Fruit fly (Drosophila melanogaster) whole organism, embryonic: ENCODE data around the gene CG43078.

Experiments used
- Bgb ChIP-seq: fragments of 200-800 bp; sonication (Bioruptor generic); IDR thresholded peaks from 2 replicates; pipeline ENCODE4 v1.3.6; 2022; ENCODE audit warnings: missing biosample characterization, missing genetic modification characterization; ENCODE audit not compliant: partially characterized antibody
- CG12104 ChIP-seq: fragments of 200-800 bp; sonication (Bioruptor generic); optimal IDR thresholded peaks from 3 replicates; lab custom pipeline; 2016; ENCODE audit warnings: missing biosample characterization, missing genetic modification characterization
- CG12659 ChIP-seq: fragments of 200-800 bp; sonication (Bioruptor generic); optimal IDR thresholded peaks from 3 replicates; lab custom pipeline; 2017; ENCODE audit warnings: mild to moderate bottlenecking, missing biosample characterization, missing genetic modification reagents, missing genetic modification characterization
- CG13894 ChIP-seq: fragments of 200-800 bp; sonication (Bioruptor generic); optimal IDR thresholded peaks from 3 replicates; lab custom pipeline; 2018; ENCODE audit warnings: missing biosample characterization, mild to moderate bottlenecking, missing genetic modification characterization, moderate library complexity
- CG14050 ChIP-seq: fragments of 200-800 bp; sonication (Bioruptor generic); IDR thresholded peaks from 3 replicates; pipeline ENCODE4 v1.3.6; 2022; ENCODE audit warnings: missing biosample characterization, missing genetic modification characterization
- CG15073 ChIP-seq: fragments of 200-800 bp; sonication (Bioruptor generic); optimal IDR thresholded peaks from 2 replicates; lab custom pipeline; 2016; ENCODE audit warnings: missing biosample characterization, missing genetic modification characterization
- CG1647 ChIP-seq: fragments of 200-800 bp; sonication (Bioruptor generic); optimal IDR thresholded peaks from 3 replicates; lab custom pipeline; 2016; ENCODE audit warnings: missing biosample characterization, missing genetic modification characterization
- CG17612 ChIP-seq: fragments of 200-800 bp; sonication (Bioruptor generic); IDR thresholded peaks from 2 replicates; pipeline ENCODE4 v1.3.6; 2022; ENCODE audit warnings: missing biosample characterization, missing genetic modification characterization
- CG2199 ChIP-seq: fragments of 200-800 bp; sonication (Bioruptor generic); IDR thresholded peaks from 3 replicates; pipeline ENCODE4 v1.3.6; 2022; ENCODE audit warnings: missing biosample characterization, missing genetic modification characterization
- CG34376 ChIP-seq: fragments of 200-800 bp; sonication (Bioruptor generic); optimal IDR thresholded peaks from 2 replicates; lab custom pipeline; 2018; ENCODE audit warnings: missing biosample characterization, mild to moderate bottlenecking, missing genetic modification characterization
- CG3995 ChIP-seq: fragments of 200-800 bp; sonication (Bioruptor generic); optimal IDR thresholded peaks from 3 replicates; lab custom pipeline; 2016; ENCODE audit warnings: missing biosample characterization, missing genetic modification characterization
- CG4328 ChIP-seq: fragments of 200-800 bp; sonication (Bioruptor generic); optimal IDR thresholded peaks from 3 replicates; lab custom pipeline; 2017; ENCODE audit warnings: missing biosample characterization, missing genetic modification reagents, missing genetic modification characterization
- CG4707 ChIP-seq: fragments of 200-800 bp; sonication (Bioruptor generic); optimal IDR thresholded peaks from 2 replicates; lab custom pipeline; 2018; ENCODE audit warnings: missing biosample characterization, mild to moderate bottlenecking, missing genetic modification characterization, moderate library complexity
- CG5180 ChIP-seq: fragments of 200-800 bp; sonication (Bioruptor generic); optimal IDR thresholded peaks from 3 replicates; lab custom pipeline; 2017; ENCODE audit warnings: missing biosample characterization, missing genetic modification characterization, mild to moderate bottlenecking, moderate library complexity, missing genetic modification reagents
- CG6254 ChIP-seq: fragments of 200-800 bp; sonication (Bioruptor generic); optimal IDR thresholded peaks from 3 replicates; lab custom pipeline; 2017; ENCODE audit warnings: mild to moderate bottlenecking, missing biosample characterization, missing genetic modification reagents, missing genetic modification characterization
- CG7839 ChIP-seq: fragments of 200-800 bp; sonication (Bioruptor generic); optimal IDR thresholded peaks from 3 replicates; lab custom pipeline; 2018; ENCODE audit warnings: missing biosample characterization, mild to moderate bottlenecking, missing genetic modification characterization, moderate library complexity
- Chrac-16 ChIP-seq: fragments of 200-800 bp; sonication (Bioruptor generic); optimal IDR thresholded peaks from 3 replicates; lab custom pipeline; 2016; ENCODE audit warnings: missing biosample characterization, missing genetic modification characterization
- CrebB ChIP-seq: fragments of 200-800 bp; sonication (Bioruptor generic); optimal IDR thresholded peaks from 3 replicates; lab custom pipeline; 2018; ENCODE audit warnings: missing biosample characterization, mild to moderate bottlenecking, missing genetic modification characterization
- D19A ChIP-seq: fragments of 200-800 bp; optimal IDR thresholded peaks from 3 replicates; lab custom pipeline; 2019; ENCODE audit warnings: missing biosample characterization, mild to moderate bottlenecking, missing genetic modification characterization, moderate library complexity
- Doc2 ChIP-seq: fragments of 200-800 bp; sonication (Bioruptor generic); IDR thresholded peaks from 2 replicates; pipeline ENCODE4 v1.3.6; 2022; ENCODE audit warnings: missing biosample characterization, missing genetic modification characterization
- Doc3 ChIP-seq: fragments of 200-800 bp; sonication (Bioruptor generic); IDR thresholded peaks from 3 replicates; pipeline ENCODE4 v1.3.6; 2022; ENCODE audit warnings: missing biosample characterization, missing genetic modification characterization; ENCODE audit not compliant: partially characterized antibody
- Ets65A ChIP-seq: fragments of 200-800 bp; sonication (Bioruptor generic); peaks from one replicate; lab custom pipeline; 2016; ENCODE audit warnings: missing biosample characterization, missing genetic modification characterization
- HLHmδ ChIP-seq: fragments of 200-800 bp; sonication (Bioruptor generic); optimal IDR thresholded peaks from 2 replicates; lab custom pipeline; 2018; ENCODE audit warnings: missing biosample characterization, mild to moderate bottlenecking, missing genetic modification characterization, moderate library complexity
- Hmx ChIP-seq: fragments of 200-800 bp; sonication (Bioruptor generic); optimal IDR thresholded peaks from 2 replicates; lab custom pipeline; 2016; ENCODE audit warnings: missing biosample characterization, missing genetic modification characterization
- Hr78 ChIP-seq, 2 experiments: fragments of 200-800 bp in 1 of 2; fragments of >200 bp in 1 of 2; sonication (Bioruptor generic) in 1 of 2; optimal IDR thresholded peaks; 2 replicates each; lab custom pipeline; 2017 to 2019; ENCODE audit warnings: missing biosample characterization in 2 of 2, missing genetic modification characterization in 2 of 2, mild to moderate bottlenecking in 1 of 2, moderate library complexity in 1 of 2
- MBD-R2 ChIP-seq: fragments of 200-800 bp; sonication (Bioruptor generic); IDR thresholded peaks from 2 replicates; pipeline ENCODE4 v1.3.6; 2022; ENCODE audit warnings: missing biosample characterization, missing genetic modification characterization
- Med ChIP-seq: fragments of 200-800 bp; sonication (Bioruptor generic); peaks from one replicate; lab custom pipeline; 2016; ENCODE audit warnings: missing biosample characterization, missing genetic modification characterization, mild to moderate bottlenecking, inconsistent platforms, moderate library complexity
- NFAT ChIP-seq: fragments of 200-800 bp; sonication (Bioruptor generic); IDR thresholded peaks from 2 replicates; pipeline ENCODE4 v1.3.6; 2022; ENCODE audit warnings: missing biosample characterization, missing genetic modification characterization
- Oaz ChIP-seq: fragments of 200-800 bp; sonication (Bioruptor generic); IDR thresholded peaks from 2 replicates; pipeline ENCODE4 v1.3.6; 2022; ENCODE audit warnings: missing biosample characterization, missing genetic modification characterization
- Side ChIP-seq: fragments of 200-800 bp; sonication (Bioruptor generic); optimal IDR thresholded peaks from 2 replicates; lab custom pipeline; 2016; ENCODE audit warnings: missing biosample characterization, missing genetic modification characterization
- Sry-β ChIP-seq: fragments of 200-800 bp; sonication (Bioruptor generic); optimal IDR thresholded peaks from 2 replicates; lab custom pipeline; 2018; ENCODE audit warnings: missing biosample characterization, mild to moderate bottlenecking, missing genetic modification characterization, moderate library complexity
- Ssrp ChIP-seq: fragments of 200-800 bp; sonication (Bioruptor generic); optimal IDR thresholded peaks from 2 replicates; lab custom pipeline; 2018; ENCODE audit warnings: missing biosample characterization, mild to moderate bottlenecking, missing genetic modification characterization, moderate library complexity
- Taf1 ChIP-seq: fragments of 200-800 bp; sonication (Bioruptor generic); IDR thresholded peaks from 2 replicates; pipeline ENCODE4 v1.3.6; 2022; ENCODE audit warnings: missing biosample characterization, missing genetic modification characterization
- ato ChIP-seq: fragments of 200-800 bp; sonication (Bioruptor generic); IDR thresholded peaks from 2 replicates; pipeline ENCODE4 v1.3.6; 2022; ENCODE audit warnings: missing biosample characterization, missing genetic modification characterization; ENCODE audit not compliant: partially characterized antibody
- cad ChIP-seq: fragments of >200 bp; optimal IDR thresholded peaks from 2 replicates; lab custom pipeline; 2017; ENCODE audit warnings: missing biosample characterization, missing genetic modification characterization
- caup ChIP-seq: fragments of 200-800 bp; sonication (Bioruptor generic); optimal IDR thresholded peaks from 3 replicates; lab custom pipeline; 2017; ENCODE audit warnings: missing biosample characterization, mild to moderate bottlenecking, missing genetic modification characterization, moderate library complexity; ENCODE audit not compliant: severe bottlenecking
- chm ChIP-seq: fragments of 200-800 bp; sonication (Bioruptor generic); IDR thresholded peaks from 2 replicates; pipeline ENCODE4 v1.3.6; 2022; ENCODE audit warnings: missing biosample characterization, missing genetic modification characterization
- corto ChIP-seq: fragments of 200-800 bp; sonication (Bioruptor generic); optimal IDR thresholded peaks from 2 replicates; lab custom pipeline; 2016; ENCODE audit warnings: missing biosample characterization, mild to moderate bottlenecking, missing genetic modification characterization, moderate library complexity
- fd3F ChIP-seq: fragments of 200-800 bp; sonication (Bioruptor generic); optimal IDR thresholded peaks from 2 replicates; lab custom pipeline; 2018; ENCODE audit warnings: missing biosample characterization, mild to moderate bottlenecking, missing genetic modification characterization, moderate library complexity
- ftz-f1 ChIP-seq: fragments of 200-800 bp; sonication (Bioruptor generic); optimal IDR thresholded peaks from 2 replicates; lab custom pipeline; 2016; ENCODE audit warnings: missing biosample characterization, missing genetic modification characterization
- gcm2 ChIP-seq: fragments of 200-800 bp; sonication (Bioruptor generic); optimal IDR thresholded peaks from 2 replicates; lab custom pipeline; 2016; ENCODE audit warnings: missing biosample characterization, missing genetic modification characterization
- gt ChIP-seq: fragments of 200-800 bp; sonication (Bioruptor generic); IDR thresholded peaks from 2 replicates; pipeline ENCODE4 v1.3.6; 2022; ENCODE audit warnings: missing biosample characterization, missing genetic modification characterization
- lola ChIP-seq, 3 experiments: fragments of >200 bp in 2 of 3; fragments of 200-800 bp in 1 of 3; sonication (Bioruptor generic) in 1 of 3; optimal IDR thresholded peaks; 2 replicates each; lab custom pipeline; 2017 to 2019; ENCODE audit warnings: missing biosample characterization in 3 of 3, missing genetic modification characterization in 3 of 3, mild to moderate bottlenecking in 1 of 3, moderate library complexity in 1 of 3
- mam ChIP-seq: fragments of 200-800 bp; sonication (Bioruptor generic); optimal IDR thresholded peaks from 3 replicates; lab custom pipeline; 2016; ENCODE audit warnings: missing biosample characterization, missing genetic modification characterization
- row ChIP-seq: fragments of 200-800 bp; sonication (Bioruptor generic); IDR thresholded peaks from 3 replicates; pipeline ENCODE4 v1.3.6; 2022; ENCODE audit warnings: missing biosample characterization, missing genetic modification characterization
- scrt ChIP-seq: fragments of 200-800 bp; sonication (Bioruptor generic); optimal IDR thresholded peaks from 2 replicates; lab custom pipeline; 2018; ENCODE audit warnings: missing biosample characterization, mild to moderate bottlenecking, missing genetic modification characterization, moderate library complexity
- slbo ChIP-seq: fragments of 200-800 bp; sonication (Bioruptor generic); IDR thresholded peaks from 2 replicates; pipeline ENCODE4 v1.3.6; 2022; ENCODE audit warnings: missing biosample characterization, missing genetic modification characterization
- zen2 ChIP-seq: fragments of 200-800 bp; sonication (Bioruptor generic); IDR thresholded peaks from 3 replicates; pipeline ENCODE4 v1.3.6; 2022; ENCODE audit warnings: missing biosample characterization, missing genetic modification characterization; ENCODE audit not compliant: partially characterized antibody

CG43078 gene

dm6 chr3L:8575844-8576842, at the start of gene CG43078, which contains the start of gene CG6638 (continued):
- TF ChIP-seq CG7839, result no peak
- TF ChIP-seq caup, result peak; percentile 31
- no peak for TF ChIP-seq CG4707
- TF ChIP-seq CG1647 (GFP tag; lab: Kevin White, UChicago), result no peak
- TF ChIP-seq CG3995, result no peak
- TF ChIP-seq Doc3, result no peak
- TF ChIP-seq scrt (GFP tag; lab: Kevin White, UChicago), result peak; percentile 85
- no peak for TF ChIP-seq Oaz (GFP tag; lab: Robert Waterston, UW)
- TF ChIP-seq corto (GFP tag; lab: Kevin White, UChicago), result no peak
- no peak for TF ChIP-seq D19A
- TF ChIP-seq Doc2 (GFP tag; lab: Robert Waterston, UW), result no peak
- TF ChIP-seq slbo (GFP tag; lab: Robert Waterston, UW), result no peak
- no peak for TF ChIP-seq chm
- no peak for TF ChIP-seq CG12659 (GFP tag; lab: Kevin White, UChicago)
- no peak for TF ChIP-seq Hr78 (GFP tag; optimal IDR thresholded peaks at IDR 0.05; lab: Kevin White, UChicago)
- no peak for TF ChIP-seq ato (GFP tag; lab: Robert Waterston, UW)
- no peak for TF ChIP-seq CrebB (tag; lab: Kevin White, UChicago)
- TF ChIP-seq MBD-R2 (GFP tag; lab: Robert Waterston, UW), result peak; percentile 69
- TF ChIP-seq row (GFP tag; lab: Robert Waterston, UW), result peak; percentile 30; the same call in 1 of the 3 replicates
- no peak for TF ChIP-seq CG5180 (GFP tag; lab: Kevin White, UChicago)
- no peak for TF ChIP-seq Ssrp (tag; lab: Kevin White, UChicago)
- no peak for TF ChIP-seq lola (GFP tag; optimal IDR thresholded peaks at IDR 0.05; lab: Kevin White, UChicago)
- no peak for TF ChIP-seq CG17612 (GFP tag; lab: Robert Waterston, UW)
- no peak for TF ChIP-seq NFAT (GFP tag; lab: Robert Waterston, UW)
- peak; percentile 73 for TF ChIP-seq Med (GFP tag; lab: Kevin White, UChicago)
- no peak for TF ChIP-seq fd3F (GFP tag; lab: Kevin White, UChicago)
- no peak for TF ChIP-seq CG14050 (GFP tag; lab: Robert Waterston, UW)
- no peak for TF ChIP-seq Ets65A
- no peak for TF ChIP-seq CG34376 (GFP tag; lab: Kevin White, UChicago)
- TF ChIP-seq CG2199 (GFP tag; lab: Robert Waterston, UW), result no peak
- no peak for TF ChIP-seq Side (GFP tag; lab: Kevin White, UChicago)
- no peak for TF ChIP-seq Bgb (GFP tag; lab: Robert Waterston, UW)
- no peak for TF ChIP-seq gcm2
- no peak for TF ChIP-seq CG4328 (GFP tag; lab: Kevin White, UChicago)
- no peak for TF ChIP-seq Taf1 (GFP tag; lab: Robert Waterston, UW)
- no peak for TF ChIP-seq HLHmδ (GFP tag; lab: Kevin White, UChicago)
- no peak for TF ChIP-seq gt (GFP tag; lab: Robert Waterston, UW)
- TF ChIP-seq CG15073 (GFP tag; lab: Kevin White, UChicago), result no peak
- no peak for TF ChIP-seq Chrac-16 (GFP tag; lab: Kevin White, UChicago)
- no peak for TF ChIP-seq CG12104 (GFP tag; lab: Kevin White, UChicago)
- TF ChIP-seq cad, result no peak
- TF ChIP-seq CG6254 (GFP tag; lab: Kevin White, UChicago), result no peak
- TF ChIP-seq Sry-β (GFP tag; lab: Kevin White, UChicago), result no peak
- no peak for TF ChIP-seq mam (GFP tag; lab: Kevin White, UChicago)
- no peak for TF ChIP-seq zen2 (GFP tag; lab: Robert Waterston, UW)
- no peak for TF ChIP-seq Hmx
- TF ChIP-seq CG13894, result no peak
- no peak for TF ChIP-seq ftz-f1 (GFP tag; lab: Kevin White, UChicago)
